Fruit fly (Drosophila melanogaster) whole organism, pupa: Measurements from ENCODE around the gene CG42727.

ENCODE experiments used
- CG10348 ChIP-seq: fragments of 200-800 bp; sonication (Bioruptor generic); IDR thresholded peaks from 2 replicates; pipeline ENCODE4 v1.3.6; 2022; ENCODE audit warnings: missing biosample characterization, missing genetic modification characterization
- CG15710 ChIP-seq: fragments of 200-800 bp; sonication (Bioruptor generic); optimal IDR thresholded peaks from 2 replicates; lab custom pipeline; 2018; ENCODE audit warnings: missing biosample characterization, mild to moderate bottlenecking, missing genetic modification characterization, moderate library complexity
- CG8159 ChIP-seq: fragments of 200-800 bp; sonication (Bioruptor generic); optimal IDR thresholded peaks from 3 replicates; lab custom pipeline; 2018; ENCODE audit warnings: missing biosample characterization, mild to moderate bottlenecking, missing genetic modification characterization, moderate library complexity
- D1 ChIP-seq: fragments of 200-800 bp; sonication (Bioruptor generic); optimal IDR thresholded peaks from 2 replicates; lab custom pipeline; 2018; ENCODE audit warnings: missing biosample characterization, mild to moderate bottlenecking, missing genetic modification characterization, moderate library complexity
- Pif1A ChIP-seq: fragments of 200-800 bp; sonication (Bioruptor generic); optimal IDR thresholded peaks from 3 replicates; lab custom pipeline; 2016; ENCODE audit warnings: missing biosample characterization, missing genetic modification characterization
- Snoo ChIP-seq: fragments of 200-800 bp; sonication (Bioruptor generic); optimal IDR thresholded peaks from 3 replicates; lab custom pipeline; 2017; ENCODE audit warnings: missing biosample characterization, mild to moderate bottlenecking, missing genetic modification characterization, inconsistent platforms
- fd96Ca ChIP-seq: fragments of 200-800 bp; sonication (Bioruptor generic); IDR thresholded peaks from 3 replicates; pipeline ENCODE4 v1.3.6; 2022; ENCODE audit warnings: missing biosample characterization, missing genetic modification characterization

- no peak for TF ChIP-seq CG10348 (GFP tag; lab: Robert Waterston, UW)
- TF ChIP-seq D1: no peak
- TF ChIP-seq Pif1A: no peak
- TF ChIP-seq fd96Ca: no peak
- TF ChIP-seq Snoo: no peak
- TF ChIP-seq CG15710 (tag; lab: Kevin White, UChicago): no peak
- no peak for TF ChIP-seq CG8159 (tag; lab: Kevin White, UChicago)
These were observed 35.0 kb downstream of the CG42727 start, which contains the start of gene h-cup for dm6 chr3R:15382851-15383250.
